Worm (Caenorhabditis elegans) whole organism, L2 larva: ENCODE results near the gene ins-14.

Source experiments
- C34F6.9 ChIP-seq: fragments of 150-350 bp; optimal IDR thresholded peaks from 2 replicates; lab custom pipeline; 2014; ENCODE audit warnings: missing biosample characterization, missing genetic modification characterization
- F13H6.1 ChIP-seq: sonication (generic microtip); optimal IDR thresholded peaks from 2 replicates; lab custom pipeline; 2016; ENCODE audit warnings: missing genetic modification characterization, missing compliant biosample characterization
- R02D3.7 ChIP-seq: fragments of 150-350 bp; optimal IDR thresholded peaks from 2 replicates; lab custom pipeline; 2014; ENCODE audit warnings: missing biosample characterization, missing genetic modification characterization
- Y55F3AM.14 ChIP-seq: fragments of 200-800 bp; sonication (Bioruptor generic); optimal IDR thresholded peaks from 2 replicates; lab custom pipeline; 2018; ENCODE audit warnings: mild to moderate bottlenecking, missing genetic modification characterization, missing compliant biosample characterization
- ZK546.5 ChIP-seq: sonication (generic microtip); optimal IDR thresholded peaks from 2 replicates; lab custom pipeline; 2017; ENCODE audit warnings: missing biosample characterization, missing genetic modification characterization
- alr-1 ChIP-seq: fragments of 150-350 bp; optimal IDR thresholded peaks from 2 replicates; lab custom pipeline; 2014; ENCODE audit warnings: missing biosample characterization, missing genetic modification characterization
- aly-2 ChIP-seq: fragments of 150-350 bp; optimal IDR thresholded peaks from 2 replicates; lab custom pipeline; 2014; ENCODE audit warnings: missing biosample characterization, missing genetic modification characterization
- ama-1 ChIP-seq: fragments of 150-350 bp; optimal IDR thresholded peaks from 2 replicates; lab custom pipeline; 2018; ENCODE audit warnings: inconsistent platforms
- blmp-1 ChIP-seq: sonication (generic microtip); optimal IDR thresholded peaks from 2 replicates; lab custom pipeline; 2017; ENCODE audit warnings: missing genetic modification characterization, mild to moderate bottlenecking, missing compliant biosample characterization, antibody characterized with exemption, moderate library complexity; ENCODE audit not compliant: insufficient read depth
- ceh-16 ChIP-seq: fragments of 150-350 bp; optimal IDR thresholded peaks from 2 replicates; lab custom pipeline; 2014; ENCODE audit warnings: missing biosample characterization, missing genetic modification characterization
- ceh-82 ChIP-seq: fragments of 150-350 bp; optimal IDR thresholded peaks from 2 replicates; lab custom pipeline; 2014; ENCODE audit warnings: missing biosample characterization, missing genetic modification characterization
- crh-2 ChIP-seq: sonication (generic microtip); optimal IDR thresholded peaks from 2 replicates; lab custom pipeline; 2017; ENCODE audit warnings: missing biosample characterization, missing genetic modification characterization
- dmd-4 ChIP-seq: sonication (generic microtip); optimal IDR thresholded peaks from 2 replicates; lab custom pipeline; 2017; ENCODE audit warnings: missing biosample characterization, missing genetic modification characterization
- egl-27 ChIP-seq: sonication (generic microtip); optimal IDR thresholded peaks from 3 replicates; lab custom pipeline; 2017; ENCODE audit warnings: missing biosample characterization, missing genetic modification reagents, missing genetic modification characterization
- elt-1 ChIP-seq: fragments of 150-350 bp; optimal IDR thresholded peaks from 2 replicates; lab custom pipeline; 2014; ENCODE audit warnings: missing biosample characterization, missing genetic modification characterization
- elt-3 ChIP-seq: sonication (generic microtip); optimal IDR thresholded peaks from 2 replicates; lab custom pipeline; 2017; ENCODE audit warnings: missing biosample characterization, missing genetic modification characterization
- fos-1 ChIP-seq: fragments of 150-350 bp; optimal IDR thresholded peaks from 2 replicates; lab custom pipeline; 2014; ENCODE audit warnings: missing biosample characterization, missing genetic modification characterization
- gmeb-1 ChIP-seq: fragments of 150-350 bp; optimal IDR thresholded peaks from 2 replicates; lab custom pipeline; 2014; ENCODE audit warnings: missing biosample characterization, missing genetic modification characterization
- lin-11 ChIP-seq: fragments of 150-350 bp; sonication (generic microtip); optimal IDR thresholded peaks from 2 replicates; lab custom pipeline; 2014; ENCODE audit warnings: missing biosample characterization, missing genetic modification characterization, inconsistent platforms, mixed read lengths
- lin-13 ChIP-seq: fragments of 150-350 bp; optimal IDR thresholded peaks from 2 replicates; lab custom pipeline; 2014; ENCODE audit warnings: missing biosample characterization, missing genetic modification reagents, missing genetic modification characterization
- lin-39 ChIP-seq: fragments of 150-350 bp; optimal IDR thresholded peaks from 2 replicates; lab custom pipeline; 2014; ENCODE audit warnings: missing biosample characterization, missing genetic modification reagents, missing genetic modification characterization
- lsy-2 ChIP-seq, 2 experiments: fragments of 150-350 bp in 1 of 2; sonication (generic microtip) in 1 of 2; optimal IDR thresholded peaks; 2 replicates each; lab custom pipeline; 2014 to 2017; ENCODE audit warnings: missing biosample characterization in 2 of 2, missing genetic modification characterization in 2 of 2
- mab-5 ChIP-seq: fragments of 150-350 bp; optimal IDR thresholded peaks from 2 replicates; lab custom pipeline; 2014; ENCODE audit warnings: missing biosample characterization, missing genetic modification characterization
- mbf-1 ChIP-seq: sonication (generic microtip); optimal IDR thresholded peaks from 2 replicates; lab custom pipeline; 2017; ENCODE audit warnings: missing biosample characterization, missing genetic modification characterization
- mdl-1 ChIP-seq, 2 experiments: fragments of 150-350 bp in 1 of 2; sonication (generic microtip) in 1 of 2; optimal IDR thresholded peaks; 2 replicates each; lab custom pipeline; 2017; ENCODE audit warnings: missing biosample characterization in 2 of 2, missing genetic modification characterization in 2 of 2
- nhr-10 ChIP-seq: sonication (generic microtip); optimal IDR thresholded peaks from 2 replicates; lab custom pipeline; 2017; ENCODE audit warnings: missing biosample characterization, missing genetic modification characterization
- nhr-11 ChIP-seq: fragments of 150-350 bp; optimal IDR thresholded peaks from 2 replicates; lab custom pipeline; 2014; ENCODE audit warnings: missing biosample characterization, missing genetic modification characterization
- nhr-12 ChIP-seq: fragments of 150-350 bp; optimal IDR thresholded peaks from 2 replicates; lab custom pipeline; 2014; ENCODE audit warnings: missing biosample characterization, missing genetic modification characterization
- nhr-129 ChIP-seq: fragments of 150-350 bp; optimal IDR thresholded peaks from 2 replicates; lab custom pipeline; 2014; ENCODE audit warnings: missing biosample characterization, missing genetic modification characterization
- nhr-21 ChIP-seq: fragments of 150-350 bp; optimal IDR thresholded peaks from 2 replicates; lab custom pipeline; 2014; ENCODE audit warnings: missing biosample characterization, missing genetic modification characterization
- nhr-23 ChIP-seq: fragments of 150-350 bp; optimal IDR thresholded peaks from 2 replicates; lab custom pipeline; 2014; ENCODE audit warnings: missing biosample characterization, missing genetic modification reagents, missing genetic modification characterization
- nhr-237 ChIP-seq: fragments of 150-350 bp; optimal IDR thresholded peaks from 2 replicates; lab custom pipeline; 2014; ENCODE audit warnings: missing biosample characterization, missing genetic modification characterization
- nhr-25 ChIP-seq: fragments of 150-350 bp; sonication (generic microtip); optimal IDR thresholded peaks from 3 replicates; lab custom pipeline; 2014; ENCODE audit warnings: missing biosample characterization, missing genetic modification characterization
- nhr-6 ChIP-seq: fragments of 150-350 bp; optimal IDR thresholded peaks from 2 replicates; lab custom pipeline; 2014; ENCODE audit warnings: missing biosample characterization, missing genetic modification characterization
- nhr-77 ChIP-seq: fragments of 150-350 bp; optimal IDR thresholded peaks from 2 replicates; lab custom pipeline; 2014; ENCODE audit warnings: missing biosample characterization, missing genetic modification characterization
- peb-1 ChIP-seq: fragments of 150-350 bp; optimal IDR thresholded peaks from 2 replicates; lab custom pipeline; 2014; ENCODE audit warnings: missing biosample characterization, missing genetic modification characterization
- sem-4 ChIP-seq: fragments of 150-350 bp; optimal IDR thresholded peaks from 2 replicates; lab custom pipeline; 2014; ENCODE audit warnings: missing biosample characterization, missing genetic modification reagents, missing genetic modification characterization
- skn-1 ChIP-seq: sonication (generic microtip); optimal IDR thresholded peaks from 2 replicates; lab custom pipeline; 2017; ENCODE audit warnings: missing biosample characterization, missing genetic modification characterization
- sma-3 ChIP-seq: sonication (generic microtip); optimal IDR thresholded peaks from 2 replicates; lab custom pipeline; 2016; ENCODE audit warnings: missing genetic modification reagents, missing genetic modification characterization, missing compliant biosample characterization
- sma-9 ChIP-seq, 2 experiments: fragments of 150-350 bp in 1 of 2; sonication (generic microtip) in 1 of 2; optimal IDR thresholded peaks; 2 replicates each; lab custom pipeline; 2014 to 2016; ENCODE audit warnings: missing genetic modification characterization in 2 of 2, mild to moderate bottlenecking in 1 of 2, missing biosample characterization in 1 of 2, missing compliant biosample characterization in 1 of 2, missing genetic modification reagents in 1 of 2, moderate library complexity in 1 of 2
- snpc-4 ChIP-seq: fragments of 150-350 bp; optimal IDR thresholded peaks from 2 replicates; lab custom pipeline; 2014; ENCODE audit warnings: missing biosample characterization, missing genetic modification characterization
- unc-55 ChIP-seq: fragments of 150-350 bp; sonication (generic microtip); optimal IDR thresholded peaks from 3 replicates; lab custom pipeline; 2014; ENCODE audit warnings: missing biosample characterization, missing genetic modification reagents, missing genetic modification characterization
- unc-62 ChIP-seq: fragments of 150-350 bp; optimal IDR thresholded peaks from 2 replicates; lab custom pipeline; 2014; ENCODE audit warnings: missing biosample characterization, missing genetic modification reagents, missing genetic modification characterization
- zag-1 ChIP-seq: fragments of 150-350 bp; optimal IDR thresholded peaks from 2 replicates; lab custom pipeline; 2014; ENCODE audit warnings: missing biosample characterization, missing genetic modification characterization
- ztf-1 ChIP-seq: fragments of 200-800 bp; sonication (Bioruptor generic); conservative IDR thresholded peaks from 2 replicates; pipeline ENCODE4 v1.3.6; 2022; ENCODE audit warnings: missing genetic modification characterization, missing compliant biosample characterization
- ztf-11 ChIP-seq: sonication (generic microtip); optimal IDR thresholded peaks from 2 replicates; lab custom pipeline; 2017; ENCODE audit warnings: missing biosample characterization, missing genetic modification characterization
- ztf-4 ChIP-seq: fragments of 150-350 bp; optimal IDR thresholded peaks from 2 replicates; lab custom pipeline; 2014; ENCODE audit warnings: missing biosample characterization, missing genetic modification characterization

Gene ins-14

DNA sequence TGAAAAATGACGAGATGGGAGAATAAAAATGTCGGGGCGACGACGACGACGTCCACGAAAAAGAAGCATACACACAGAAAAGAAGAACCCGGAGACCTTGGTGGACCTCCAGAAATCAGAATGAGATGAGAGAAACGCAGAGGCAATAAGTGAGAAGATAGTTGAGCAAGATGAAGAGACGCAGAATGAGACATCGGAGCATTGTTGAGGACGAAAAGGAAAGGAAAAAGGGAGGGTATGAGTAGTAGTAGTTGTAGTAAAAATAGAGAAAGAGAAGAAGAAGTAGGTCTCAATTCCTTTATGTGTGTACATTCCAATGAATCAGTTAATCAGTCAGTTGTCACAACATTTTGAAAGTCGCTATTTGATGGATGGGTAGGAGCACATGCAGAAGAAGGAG, 16.3 kb downstream of the ins-14 start, which contains the start of gene T14B4.8 (continued):
- TF ChIP-seq sem-4 (tag; lab: Kevin White, UChicago) (no peak), nhr-11 (tag; lab: Kevin White, UChicago) (no peak), sma-3 (GFP tag; lab: Kevin White, UChicago) (no peak), unc-55 (GFP tag; lab: Kevin White, UChicago) (peak; percentile 51), mbf-1 (tag; lab: Kevin White, UChicago) (no peak), lin-13 (GFP tag; lab: Kevin White, UChicago) (no peak), lsy-2 (tag; optimal IDR thresholded peaks at IDR 0.05; lab: Kevin White, UChicago) (peak in 1 of 2 experiments; percentile 8), C34F6.9 (tag; lab: Kevin White, UChicago) (peak; percentile 45), nhr-23 (tag; lab: Kevin White, UChicago) (no peak), crh-2 (tag; lab: Kevin White, UChicago) (no peak), lin-39 (tag; lab: Kevin White, UChicago) (no peak), gmeb-1 (no peak)

DNA sequence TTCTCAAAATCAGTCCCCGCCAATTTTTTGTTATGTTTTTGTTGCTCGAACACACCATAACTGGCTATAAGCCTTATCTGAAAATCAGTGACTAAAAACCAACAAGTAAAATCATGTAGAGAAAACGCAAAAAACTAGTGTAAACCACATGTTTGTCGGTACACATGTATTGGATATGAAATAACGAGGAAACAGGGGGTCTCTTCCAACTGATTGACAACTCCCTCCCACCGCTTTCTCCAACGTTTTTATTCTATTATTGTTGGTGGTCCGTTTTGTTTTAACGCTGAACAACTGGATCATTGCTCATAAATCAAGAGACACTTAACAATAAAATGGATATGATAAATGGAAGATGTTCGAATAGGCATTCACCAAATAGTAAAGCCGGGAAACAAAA, 18.8 kb downstream of the ins-14 start:
- TF ChIP-seq lin-13 (GFP tag; lab: Kevin White, UChicago) (no peak), zag-1 (tag; lab: Kevin White, UChicago) (no peak), aly-2 (no peak), nhr-129 (tag; lab: Kevin White, UChicago) (no peak), ama-1 (lab: Kevin White, UChicago) (no peak), snpc-4 (tag; lab: Kevin White, UChicago) (no peak), elt-3 (tag; lab: Kevin White, UChicago) (no peak), nhr-11 (tag; lab: Kevin White, UChicago) (no peak)

DNA sequence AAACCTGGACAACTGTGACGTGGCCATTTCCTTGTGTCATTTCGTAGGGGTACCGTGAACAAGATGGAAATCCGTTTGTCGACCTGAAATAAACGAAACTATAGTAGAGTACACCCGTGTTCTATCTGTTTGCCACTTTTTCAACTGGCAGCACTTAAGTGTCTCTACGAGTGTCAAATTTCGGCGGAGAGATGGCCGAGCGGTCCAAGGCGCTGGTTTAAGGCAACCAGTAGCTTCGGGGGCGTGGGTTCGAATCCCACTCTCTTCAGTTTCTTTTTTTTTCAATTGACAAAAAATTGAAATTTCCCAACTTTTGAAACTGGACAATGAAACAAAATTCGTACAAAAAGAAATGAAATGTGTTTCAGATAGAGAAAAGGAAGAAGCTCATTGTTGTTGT, 24.0 kb downstream of the ins-14 start:
- TF ChIP-seq alr-1 (tag; lab: Kevin White, UChicago) (no peak), lsy-2 (tag; optimal IDR thresholded peaks at IDR 0.05; lab: Kevin White, UChicago) (peak in 1 of 2 experiments; percentile 39), ztf-4 (no peak), nhr-23 (tag; lab: Kevin White, UChicago) (no peak), mab-5 (tag; lab: Kevin White, UChicago) (no peak), peb-1 (tag; lab: Kevin White, UChicago) (no peak), elt-1 (tag; lab: Kevin White, UChicago) (no peak), blmp-1 (tag; lab: Kevin White, UChicago) (no peak), fos-1 (no peak), nhr-6 (tag; lab: Kevin White, UChicago) (no peak), nhr-12 (tag; lab: Kevin White, UChicago) (no peak), nhr-10 (tag; lab: Kevin White, UChicago) (no peak), lin-39 (tag; lab: Kevin White, UChicago) (no peak), lin-11 (tag; lab: Kevin White, UChicago) (no peak), lin-13 (GFP tag; lab: Kevin White, UChicago) (peak; percentile 14), ztf-11 (tag; lab: Kevin White, UChicago) (no peak), nhr-11 (tag; lab: Kevin White, UChicago) (no peak), F13H6.1 (tag; lab: Kevin White, UChicago) (peak; percentile 3), C34F6.9 (tag; lab: Kevin White, UChicago) (peak; percentile 23), unc-62 (GFP tag; lab: Kevin White, UChicago) (no peak), ama-1 (lab: Kevin White, UChicago) (no peak), mbf-1 (tag; lab: Kevin White, UChicago) (no peak), elt-3 (tag; lab: Kevin White, UChicago) (no peak), zag-1 (tag; lab: Kevin White, UChicago) (no peak), crh-2 (tag; lab: Kevin White, UChicago) (peak; percentile 30), sma-9 (GFP tag; optimal IDR thresholded peaks at IDR 0.05; lab: Kevin White, UChicago) (peak; percentile 11), sma-9 (tag; optimal IDR thresholded peaks at IDR 0.05; lab: Kevin White, UChicago) (no peak), ceh-16 (tag; lab: Kevin White, UChicago) (no peak), skn-1 (tag; lab: Kevin White, UChicago) (no peak), ZK546.5 (tag; lab: Kevin White, UChicago) (no peak), nhr-21 (tag; lab: Kevin White, UChicago) (no peak), nhr-77 (tag; lab: Kevin White, UChicago) (no peak), sem-4 (tag; lab: Kevin White, UChicago) (no peak), mdl-1 (tag; optimal IDR thresholded peaks at IDR 0.05; lab: Kevin White, UChicago) (no peak), nhr-25 (tag; lab: Kevin White, UChicago) (no peak), gmeb-1 (peak; percentile 26), Y55F3AM.14 (GFP tag; lab: Kevin White, UChicago) (no peak), nhr-129 (tag; lab: Kevin White, UChicago) (peak; percentile 54), sma-3 (GFP tag; lab: Kevin White, UChicago) (no peak), ceh-82 (no peak), aly-2 (no peak), nhr-237 (tag; lab: Kevin White, UChicago) (no peak), ztf-1 (GFP tag; lab: Robert Waterston, UW) (no peak), snpc-4 (tag; lab: Kevin White, UChicago) (peak; percentile 17), egl-27 (tag; lab: Kevin White, UChicago) (no peak), unc-55 (GFP tag; lab: Kevin White, UChicago) (no peak), R02D3.7 (tag; lab: Kevin White, UChicago) (no peak), dmd-4 (tag; lab: Kevin White, UChicago) (no peak)
